Fruit fly (Drosophila melanogaster) whole organism, adult: ENCODE data around the gene ZnT77C.

Experiments
- CG11617 ChIP-seq: fragments of 200-800 bp; sonication (Bioruptor generic); optimal IDR thresholded peaks from 2 replicates; lab custom pipeline; 2017; ENCODE audit warnings: mild to moderate bottlenecking, missing biosample characterization, missing genetic modification reagents, missing genetic modification characterization
- CG12768 ChIP-seq: fragments of 200-800 bp; sonication (Bioruptor generic); optimal IDR thresholded peaks from 2 replicates; lab custom pipeline; 2017; ENCODE audit warnings: missing biosample characterization, missing genetic modification characterization, mild to moderate bottlenecking, moderate library complexity, missing genetic modification reagents
- CG1620 ChIP-seq: fragments of 200-800 bp; sonication (Bioruptor generic); optimal IDR thresholded peaks from 2 replicates; lab custom pipeline; 2016; ENCODE audit warnings: missing biosample characterization, missing genetic modification characterization
- CG5204 ChIP-seq: fragments of 200-800 bp; sonication (Bioruptor generic); optimal IDR thresholded peaks from 2 replicates; lab custom pipeline; 2016; ENCODE audit warnings: missing biosample characterization, missing genetic modification characterization
- CG7045 ChIP-seq: fragments of 200-800 bp; sonication (Bioruptor generic); optimal IDR thresholded peaks from 2 replicates; lab custom pipeline; 2017; ENCODE audit warnings: missing biosample characterization, mild to moderate bottlenecking, missing genetic modification characterization
- Crg-1 ChIP-seq: fragments of 200-800 bp; sonication (Bioruptor generic); optimal IDR thresholded peaks from 2 replicates; lab custom pipeline; 2016; ENCODE audit warnings: missing biosample characterization, missing genetic modification characterization
- Hr96 ChIP-seq: fragments of 200-800 bp; sonication (Bioruptor generic); optimal IDR thresholded peaks from 2 replicates; lab custom pipeline; 2016; ENCODE audit warnings: missing biosample characterization, missing genetic modification characterization
- bab1 ChIP-seq: fragments of 200-800 bp; sonication (Bioruptor generic); optimal IDR thresholded peaks from 3 replicates; lab custom pipeline; 2019; ENCODE audit warnings: missing biosample characterization, mild to moderate bottlenecking, missing genetic modification characterization, moderate library complexity
- kay ChIP-seq: fragments of 200-800 bp; sonication (Bioruptor generic); peaks from one replicate; lab custom pipeline; 2016; ENCODE audit warnings: missing biosample characterization, missing genetic modification characterization, borderline replicate concordance
- ovo ChIP-seq: fragments of 200-800 bp; sonication (Bioruptor generic); optimal IDR thresholded peaks from 2 replicates; lab custom pipeline; 2016; ENCODE audit warnings: missing biosample characterization, missing genetic modification characterization
- pad ChIP-seq: fragments of 200-800 bp; sonication (Bioruptor generic); optimal IDR thresholded peaks from 3 replicates; lab custom pipeline; 2017; ENCODE audit warnings: missing biosample characterization, missing genetic modification characterization, mild to moderate bottlenecking, moderate library complexity, missing genetic modification reagents
- tj ChIP-seq: fragments of 200-800 bp; sonication (Bioruptor generic); optimal IDR thresholded peaks from 3 replicates; lab custom pipeline; 2017; ENCODE audit warnings: missing biosample characterization, mild to moderate bottlenecking, missing genetic modification characterization, moderate library complexity
- toe ChIP-seq: fragments of 200-800 bp; sonication (Bioruptor generic); optimal IDR thresholded peaks from 2 replicates; lab custom pipeline; 2016; ENCODE audit warnings: missing biosample characterization, missing genetic modification characterization

dm6 chr3L:20436069-20436468, 58.7 kb downstream of the ZnT77C start, which contains the start of the genes mRpL15 and CtIP:
- TF ChIP-seq bab1 (GFP tag; lab: Kevin White, UChicago) (no peak), ovo (GFP tag; lab: Kevin White, UChicago) (no peak), Crg-1 (GFP tag; lab: Kevin White, UChicago) (no peak), CG5204 (no peak), kay (GFP tag; lab: Kevin White, UChicago) (no peak), pad (no peak), Hr96 (GFP tag; lab: Kevin White, UChicago) (no peak), tj (GFP tag; lab: Kevin White, UChicago) (no peak), CG7045 (GFP tag; lab: Kevin White, UChicago) (no peak), toe (GFP tag; lab: Kevin White, UChicago) (no peak), CG12768 (GFP tag; lab: Kevin White, UChicago) (no peak), CG1620 (GFP tag; lab: Kevin White, UChicago) (no peak), CG11617 (no peak)
